Fruit fly (Drosophila melanogaster) whole organism, embryonic: ENCODE results near the gene CG2663.

Experiments
- Antp ChIP-seq: fragments of 200-800 bp; sonication (Bioruptor generic); optimal IDR thresholded peaks from 3 replicates; lab custom pipeline; 2016; ENCODE audit warnings: missing biosample characterization, missing genetic modification characterization
- B-H2 ChIP-seq: fragments of 200-800 bp; sonication (Bioruptor generic); optimal IDR thresholded peaks from 2 replicates; lab custom pipeline; 2018; ENCODE audit warnings: missing biosample characterization, mild to moderate bottlenecking, missing genetic modification characterization
- CG10209 ChIP-seq: fragments of 200-800 bp; sonication (Bioruptor generic); optimal IDR thresholded peaks from 3 replicates; lab custom pipeline; 2017; ENCODE audit warnings: missing biosample characterization, mild to moderate bottlenecking, missing genetic modification characterization, missing genetic modification reagents
- CG10462 ChIP-seq: fragments of 200-800 bp; sonication (Bioruptor generic); optimal IDR thresholded peaks from 2 replicates; lab custom pipeline; 2016; ENCODE audit warnings: missing biosample characterization, missing genetic modification characterization
- CG11560 ChIP-seq: fragments of 200-800 bp; sonication (Bioruptor generic); IDR thresholded peaks from 3 replicates; pipeline ENCODE4 v1.3.6; 2022; ENCODE audit warnings: missing biosample characterization, missing genetic modification characterization
- CG1233 ChIP-seq: fragments of 200-800 bp; sonication (Bioruptor generic); optimal IDR thresholded peaks from 4 replicates; lab custom pipeline; 2018; ENCODE audit warnings: missing biosample characterization, mild to moderate bottlenecking, missing genetic modification characterization
- CG14441 ChIP-seq: fragments of 200-800 bp; sonication (Bioruptor generic); IDR thresholded peaks from 2 replicates; pipeline ENCODE4 v1.3.6; 2022; ENCODE audit warnings: missing biosample characterization, missing genetic modification characterization
- CG17328 ChIP-seq: fragments of 200-800 bp; sonication (Bioruptor generic); IDR thresholded peaks from 2 replicates; pipeline ENCODE4 v1.3.6; 2022; ENCODE audit warnings: missing biosample characterization, missing genetic modification characterization
- CG2116 ChIP-seq: fragments of 200-800 bp; sonication (Bioruptor generic); optimal IDR thresholded peaks from 3 replicates; lab custom pipeline; 2018; ENCODE audit warnings: missing biosample characterization, mild to moderate bottlenecking, missing genetic modification characterization
- CG2202 ChIP-seq: fragments of 200-800 bp; sonication (Bioruptor generic); optimal IDR thresholded peaks from 2 replicates; lab custom pipeline; 2018; ENCODE audit warnings: missing biosample characterization, mild to moderate bottlenecking, missing genetic modification characterization
- CG3995 ChIP-seq: fragments of 200-800 bp; sonication (Bioruptor generic); optimal IDR thresholded peaks from 3 replicates; lab custom pipeline; 2016; ENCODE audit warnings: missing biosample characterization, missing genetic modification characterization
- CG4360 ChIP-seq: fragments of 200-800 bp; sonication (Bioruptor generic); IDR thresholded peaks from 2 replicates; pipeline ENCODE4 v1.3.6; 2022; ENCODE audit warnings: missing biosample characterization, missing genetic modification characterization
- CG4617 ChIP-seq: fragments of 200-800 bp; sonication (Bioruptor generic); optimal IDR thresholded peaks from 3 replicates; lab custom pipeline; 2016; ENCODE audit warnings: missing biosample characterization, missing genetic modification characterization, borderline replicate concordance
- CG5953 ChIP-seq: fragments of 200-800 bp; sonication (Bioruptor generic); IDR thresholded peaks from 2 replicates; pipeline ENCODE4 v1.3.6; 2022; ENCODE audit warnings: missing biosample characterization, missing genetic modification characterization
- CG6854 ChIP-seq: fragments of 200-800 bp; sonication (Bioruptor generic); optimal IDR thresholded peaks from 3 replicates; lab custom pipeline; 2017; ENCODE audit warnings: missing biosample characterization, mild to moderate bottlenecking, missing genetic modification characterization
- CG8765 ChIP-seq: fragments of 200-800 bp; sonication (Bioruptor generic); IDR thresholded peaks from 2 replicates; pipeline ENCODE4 v1.3.6; 2022; ENCODE audit warnings: missing biosample characterization, missing genetic modification characterization
- CG9215 ChIP-seq: fragments of 200-800 bp; sonication (Bioruptor generic); IDR thresholded peaks from 2 replicates; pipeline ENCODE4 v1.3.6; 2022; ENCODE audit warnings: missing biosample characterization, missing genetic modification characterization
- CG9817 ChIP-seq: fragments of 200-800 bp; sonication (Bioruptor generic); optimal IDR thresholded peaks from 2 replicates; lab custom pipeline; 2018; ENCODE audit warnings: missing biosample characterization, mild to moderate bottlenecking, missing genetic modification characterization, moderate library complexity
- Chrac-16 ChIP-seq: fragments of 200-800 bp; sonication (Bioruptor generic); optimal IDR thresholded peaks from 3 replicates; lab custom pipeline; 2016; ENCODE audit warnings: missing biosample characterization, missing genetic modification characterization
- Dfd ChIP-seq, 2 experiments: fragments of >200 bp; optimal IDR thresholded peaks; 2 replicates each; lab custom pipeline; 2017; ENCODE audit warnings: missing biosample characterization in 2 of 2, missing genetic modification characterization in 2 of 2
- Elba2 ChIP-seq: fragments of 200-800 bp; sonication (Bioruptor generic); optimal IDR thresholded peaks from 3 replicates; lab custom pipeline; 2016; ENCODE audit warnings: missing biosample characterization, missing genetic modification characterization
- HLH4C ChIP-seq: fragments of 200-800 bp; sonication (Bioruptor generic); IDR thresholded peaks from 3 replicates; pipeline ENCODE4 v1.3.6; 2022; ENCODE audit warnings: missing biosample characterization, missing genetic modification characterization; ENCODE audit not compliant: partially characterized antibody
- HmgZ ChIP-seq: fragments of 200-800 bp; sonication (Bioruptor generic); optimal IDR thresholded peaks from 2 replicates; lab custom pipeline; 2018; ENCODE audit warnings: missing biosample characterization, mild to moderate bottlenecking, missing genetic modification characterization
- Kr ChIP-seq: fragments of 200-800 bp; sonication (Bioruptor generic); optimal IDR thresholded peaks from 2 replicates; lab custom pipeline; 2017; ENCODE audit warnings: missing biosample characterization, mild to moderate bottlenecking, missing genetic modification characterization
- Oaz ChIP-seq: fragments of 200-800 bp; sonication (Bioruptor generic); IDR thresholded peaks from 2 replicates; pipeline ENCODE4 v1.3.6; 2022; ENCODE audit warnings: missing biosample characterization, missing genetic modification characterization
- Opbp ChIP-seq: fragments of 200-800 bp; sonication (Bioruptor generic); IDR thresholded peaks from 3 replicates; pipeline ENCODE4 v1.3.6; 2022; ENCODE audit warnings: missing biosample characterization, missing genetic modification characterization; ENCODE audit not compliant: partially characterized antibody
- Ravus ChIP-seq: fragments of 200-800 bp; sonication (Bioruptor generic); IDR thresholded peaks from 2 replicates; pipeline ENCODE4 v1.3.6; 2022; ENCODE audit warnings: missing biosample characterization, missing genetic modification characterization
- Side ChIP-seq: fragments of 200-800 bp; sonication (Bioruptor generic); optimal IDR thresholded peaks from 2 replicates; lab custom pipeline; 2016; ENCODE audit warnings: missing biosample characterization, missing genetic modification characterization
- Trl ChIP-seq, 3 experiments: fragments of >200 bp in 2 of 3; fragments of 200-800 bp in 1 of 3; sonication (Bioruptor generic) in 1 of 3; optimal IDR thresholded peaks; 2 replicates in 1 of 3; 3 replicates in 2 of 3; lab custom pipeline; 2016 to 2017; ENCODE audit warnings: missing biosample characterization in 1 of 3, missing genetic modification characterization in 1 of 3
- Usf ChIP-seq: fragments of 200-800 bp; sonication (Bioruptor generic); optimal IDR thresholded peaks from 2 replicates; lab custom pipeline; 2017; ENCODE audit warnings: missing genotype, missing biosample characterization, missing genetic modification characterization
- aop ChIP-seq: fragments of 200-800 bp; sonication (Bioruptor generic); IDR thresholded peaks from 2 replicates; pipeline ENCODE4 v1.3.6; 2022; ENCODE audit warnings: missing biosample characterization, missing genetic modification characterization
- az2 ChIP-seq: fragments of 200-800 bp; sonication (Bioruptor generic); optimal IDR thresholded peaks from 3 replicates; lab custom pipeline; 2016; ENCODE audit warnings: missing biosample characterization, missing genetic modification characterization
- bowl ChIP-seq: fragments of 200-800 bp; sonication (Bioruptor generic); IDR thresholded peaks from 2 replicates; pipeline ENCODE4 v1.3.6; 2022; ENCODE audit warnings: missing biosample characterization, missing genetic modification characterization
- chm ChIP-seq: fragments of 200-800 bp; sonication (Bioruptor generic); IDR thresholded peaks from 2 replicates; pipeline ENCODE4 v1.3.6; 2022; ENCODE audit warnings: missing biosample characterization, missing genetic modification characterization
- dati ChIP-seq: fragments of 200-800 bp; sonication (Bioruptor generic); IDR thresholded peaks from 2 replicates; pipeline ENCODE4 v1.3.6; 2022; ENCODE audit warnings: missing biosample characterization, missing genetic modification characterization
- ewg ChIP-seq: fragments of 200-800 bp; sonication (Bioruptor generic); optimal IDR thresholded peaks from 3 replicates; lab custom pipeline; 2017; ENCODE audit warnings: mild to moderate bottlenecking, missing biosample characterization, missing genetic modification reagents, missing genetic modification characterization
- ftz-f1 ChIP-seq: fragments of 200-800 bp; sonication (Bioruptor generic); optimal IDR thresholded peaks from 2 replicates; lab custom pipeline; 2016; ENCODE audit warnings: missing biosample characterization, missing genetic modification characterization
- hbn ChIP-seq: fragments of 200-800 bp; sonication (Bioruptor generic); IDR thresholded peaks from 2 replicates; pipeline ENCODE4 v1.3.6; 2022; ENCODE audit warnings: missing biosample characterization, missing genetic modification characterization; ENCODE audit not compliant: partially characterized antibody
- hth ChIP-seq: fragments of >200 bp; optimal IDR thresholded peaks from 2 replicates; lab custom pipeline; 2017; ENCODE audit warnings: inconsistent platforms
- insv ChIP-seq, 2 experiments: fragments of 200-800 bp; sonication (Bioruptor generic); optimal IDR thresholded peaks; 3 replicates each; lab custom pipeline; 2016 to 2018; ENCODE audit warnings: missing biosample characterization in 2 of 2, missing genetic modification characterization in 2 of 2
- inv ChIP-seq: fragments of 200-800 bp; sonication (Bioruptor generic); IDR thresholded peaks from 2 replicates; pipeline ENCODE4 v1.3.6; 2022; ENCODE audit warnings: missing biosample characterization, missing genetic modification characterization; ENCODE audit not compliant: partially characterized antibody
- jigr1 ChIP-seq: fragments of 200-800 bp; sonication (Bioruptor generic); IDR thresholded peaks from 3 replicates; pipeline ENCODE4 v1.3.6; 2022; ENCODE audit warnings: missing biosample characterization, missing genetic modification characterization
- lab ChIP-seq: fragments of 200-800 bp; sonication (Bioruptor generic); optimal IDR thresholded peaks from 3 replicates; lab custom pipeline; 2017; ENCODE audit warnings: missing biosample characterization, missing genetic modification characterization, mild to moderate bottlenecking, moderate library complexity, missing genetic modification reagents
- lola ChIP-seq, 3 experiments: fragments of >200 bp in 2 of 3; fragments of 200-800 bp in 1 of 3; sonication (Bioruptor generic) in 1 of 3; optimal IDR thresholded peaks; 2 replicates each; lab custom pipeline; 2017 to 2019; ENCODE audit warnings: missing biosample characterization in 3 of 3, missing genetic modification characterization in 3 of 3, mild to moderate bottlenecking in 1 of 3, moderate library complexity in 1 of 3
- mld ChIP-seq: fragments of 200-800 bp; sonication (Bioruptor generic); IDR thresholded peaks from 3 replicates; pipeline ENCODE4 v1.3.6; 2022; ENCODE audit warnings: missing biosample characterization, missing genetic modification characterization; ENCODE audit not compliant: partially characterized antibody
- row ChIP-seq: fragments of 200-800 bp; sonication (Bioruptor generic); IDR thresholded peaks from 3 replicates; pipeline ENCODE4 v1.3.6; 2022; ENCODE audit warnings: missing biosample characterization, missing genetic modification characterization
- sisA ChIP-seq: fragments of 200-800 bp; sonication (Bioruptor generic); IDR thresholded peaks from 2 replicates; pipeline ENCODE4 v1.3.6; 2022; ENCODE audit warnings: missing biosample characterization, missing genetic modification characterization
- slbo ChIP-seq: fragments of 200-800 bp; sonication (Bioruptor generic); IDR thresholded peaks from 2 replicates; pipeline ENCODE4 v1.3.6; 2022; ENCODE audit warnings: missing biosample characterization, missing genetic modification characterization
- tap ChIP-seq: fragments of 200-800 bp; optimal IDR thresholded peaks from 3 replicates; lab custom pipeline; 2019; ENCODE audit warnings: missing biosample characterization, mild to moderate bottlenecking, missing genetic modification characterization, moderate library complexity
- usp ChIP-seq: fragments of >200 bp; optimal IDR thresholded peaks from 2 replicates; lab custom pipeline; 2017; ENCODE audit warnings: missing biosample characterization, missing genetic modification characterization
- wdn ChIP-seq: fragments of 200-800 bp; sonication (Bioruptor generic); IDR thresholded peaks from 2 replicates; pipeline ENCODE4 v1.3.6; 2022; ENCODE audit warnings: missing biosample characterization, missing genetic modification characterization

Gene CG2663

DNA sequence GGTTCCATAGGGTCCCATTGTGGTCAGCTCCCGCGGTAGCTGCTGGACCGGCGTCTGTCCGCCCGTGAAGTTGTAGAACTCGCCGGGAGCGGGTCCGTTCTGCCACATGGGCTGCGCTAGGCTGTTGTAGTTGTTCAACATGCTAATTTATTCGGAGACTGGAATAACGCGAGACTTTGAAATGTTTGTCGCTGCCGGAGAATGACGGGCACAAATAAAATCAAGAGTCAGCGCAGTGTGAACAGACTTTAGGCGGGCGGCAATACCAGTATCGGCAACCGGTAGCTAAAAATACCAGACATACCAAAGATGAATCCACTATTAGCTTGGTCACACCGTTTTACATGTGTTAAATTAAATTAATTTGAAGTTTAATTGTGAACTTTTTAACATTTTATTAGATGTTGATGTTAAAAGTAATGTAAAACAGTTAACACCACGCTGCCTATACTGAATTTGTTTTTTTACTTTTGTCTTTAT, 46.0 kb downstream of the CG2663 start, which contains the start of gene Prosbeta7 (continued):
- TF ChIP-seq Trl (optimal IDR thresholded peaks at IDR 0.05; lab: Kevin White, UChicago) (no peak), Trl (GFP tag; optimal IDR thresholded peaks at IDR 0.05; lab: Kevin White, UChicago) (no peak), Ravus (GFP tag; lab: Robert Waterston, UW) (no peak), CG1233 (GFP tag; lab: Kevin White, UChicago) (no peak), CG11560 (tag; lab: Robert Waterston, UW) (no peak), Side (no peak), lab (GFP tag; lab: Kevin White, UChicago) (no peak), CG6854 (no peak), Opbp (GFP tag; lab: Robert Waterston, UW) (peak; percentile 79; the same call in 2 of the 3 replicates), usp (no peak), ewg (GFP tag; lab: Kevin White, UChicago) (no peak), hth (lab: Kevin White, UChicago) (no peak), CG4360 (GFP tag; lab: Robert Waterston, UW) (no peak), hbn (GFP tag; lab: Robert Waterston, UW) (peak; percentile 76), CG4617 (GFP tag; lab: Kevin White, UChicago) (peak; percentile 68), CG9817 (tag; lab: Kevin White, UChicago) (no peak), CG3995 (GFP tag; lab: Kevin White, UChicago) (no peak), CG2202 (tag; lab: Kevin White, UChicago) (no peak), Usf (GFP tag; lab: Kevin White, UChicago) (no peak), CG10209 (GFP tag; lab: Kevin White, UChicago) (no peak), B-H2 (no peak), CG8765 (GFP tag; lab: Robert Waterston, UW) (no peak), Dfd (GFP tag; optimal IDR thresholded peaks at IDR 0.05; lab: Kevin White, UChicago) (no peak), az2 (GFP tag; lab: Kevin White, UChicago) (no peak), jigr1 (GFP tag; lab: Robert Waterston, UW) (no peak), CG9215 (GFP tag; lab: Robert Waterston, UW) (no peak), CG14441 (no peak), slbo (no peak), Antp (no peak), Chrac-16 (GFP tag; lab: Kevin White, UChicago) (no peak), CG10462 (GFP tag; lab: Kevin White, UChicago) (no peak), chm (GFP tag; lab: Robert Waterston, UW) (no peak), CG5953 (no peak), bowl (GFP tag; lab: Robert Waterston, UW) (no peak), aop (GFP tag; lab: Robert Waterston, UW) (no peak), mld (GFP tag; lab: Robert Waterston, UW) (no peak), CG17328 (GFP tag; lab: Robert Waterston, UW) (no peak), HmgZ (tag; lab: Kevin White, UChicago) (peak; percentile 65), Elba2 (GFP tag; lab: Kevin White, UChicago) (peak; percentile 57), wdn (GFP tag; lab: Robert Waterston, UW) (no peak), inv (GFP tag; lab: Robert Waterston, UW) (peak; percentile 29; the same call in 1 of the 2 replicates), dati (GFP tag; lab: Robert Waterston, UW) (no peak), Oaz (GFP tag; lab: Robert Waterston, UW) (no peak), CG2116 (GFP tag; lab: Kevin White, UChicago) (peak; percentile 46), row (peak; percentile 42; the same call in 2 of the 3 replicates), ftz-f1 (GFP tag; lab: Kevin White, UChicago) (peak; percentile 10), HLH4C (GFP tag; lab: Robert Waterston, UW) (peak; percentile 50), Kr (GFP tag; lab: Kevin White, UChicago) (no peak), insv (GFP tag; optimal IDR thresholded peaks at IDR 0.05; lab: Kevin White, UChicago) (no peak), tap (no peak), sisA (no peak), lola (GFP tag; optimal IDR thresholded peaks at IDR 0.05; lab: Kevin White, UChicago) (no peak)
